Fruit fly (Drosophila melanogaster) whole organism, embryonic: ENCODE measurements around the gene CG31926.

ENCODE experiments used
- CG16815 ChIP-seq: fragments of 200-800 bp; sonication (Bioruptor generic); optimal IDR thresholded peaks from 3 replicates; lab custom pipeline; 2017; ENCODE audit warnings: missing biosample characterization, mild to moderate bottlenecking, missing genetic modification characterization
- CG1792 ChIP-seq: fragments of 200-800 bp; sonication (Bioruptor generic); optimal IDR thresholded peaks from 2 replicates; lab custom pipeline; 2016; ENCODE audit warnings: missing biosample characterization, missing genetic modification characterization
- CG9817 ChIP-seq: fragments of 200-800 bp; sonication (Bioruptor generic); optimal IDR thresholded peaks from 2 replicates; lab custom pipeline; 2018; ENCODE audit warnings: missing biosample characterization, mild to moderate bottlenecking, missing genetic modification characterization, moderate library complexity
- abd-A ChIP-seq: fragments of 200-800 bp; sonication (Bioruptor generic); optimal IDR thresholded peaks from 3 replicates; lab custom pipeline; 2019; ENCODE audit warnings: missing biosample characterization, mild to moderate bottlenecking, missing genetic modification characterization, moderate library complexity
- dmrt99B ChIP-seq: fragments of 200-800 bp; sonication (Bioruptor generic); optimal IDR thresholded peaks from 2 replicates; lab custom pipeline; 2018; ENCODE audit warnings: missing biosample characterization, mild to moderate bottlenecking, missing genetic modification characterization, moderate library complexity
- eve ChIP-seq, 2 experiments: fragments of >200 bp; optimal IDR thresholded peaks; 2 replicates each; lab custom pipeline; 2017; ENCODE audit warnings: missing biosample characterization in 2 of 2, missing genetic modification characterization in 2 of 2
- gcm2 ChIP-seq: fragments of 200-800 bp; sonication (Bioruptor generic); optimal IDR thresholded peaks from 2 replicates; lab custom pipeline; 2016; ENCODE audit warnings: missing biosample characterization, missing genetic modification characterization
- pum ChIP-seq: fragments of 200-800 bp; sonication (Bioruptor generic); optimal IDR thresholded peaks from 2 replicates; lab custom pipeline; 2016; ENCODE audit warnings: missing biosample characterization, missing genetic modification characterization
- repo ChIP-seq: fragments of 200-800 bp; sonication (Bioruptor generic); optimal IDR thresholded peaks from 2 replicates; lab custom pipeline; 2016; ENCODE audit warnings: missing biosample characterization, missing genetic modification characterization
- zf30C ChIP-seq: fragments of 200-800 bp; sonication (Bioruptor generic); optimal IDR thresholded peaks from 3 replicates; lab custom pipeline; 2018; ENCODE audit warnings: missing biosample characterization, mild to moderate bottlenecking, missing genetic modification characterization

- TF ChIP-seq gcm2 (GFP tag; lab: Kevin White, UChicago) (no peak), abd-A (tag; lab: Kevin White, UChicago) (no peak), CG16815 (no peak), pum (GFP tag; lab: Kevin White, UChicago) (no peak), repo (GFP tag; lab: Kevin White, UChicago) (no peak), eve (GFP tag; optimal IDR thresholded peaks at IDR 0.05; lab: Kevin White, UChicago) (no peak), CG9817 (tag; lab: Kevin White, UChicago) (no peak), dmrt99B (tag; lab: Kevin White, UChicago) (no peak), zf30C (GFP tag; lab: Kevin White, UChicago) (no peak), CG1792 (GFP tag; lab: Kevin White, UChicago) (no peak)
Observed at dm6 chr2L:1455498-1455897, 39.8 kb upstream of the CG31926 start.
